Fruit fly (Drosophila melanogaster): ENCODE data around the gene bab2.

The bab2 gene

dm6 chr3L:1193123-1193844, 16.2 kb upstream of the bab2 start, which contains the start of gene Trhn:
Trhn (minus strand) TSS chr3L:1193173.
- no peak for TF ChIP-seq noc (tag; optimal IDR thresholded peaks at IDR 0.05)

DNA sequence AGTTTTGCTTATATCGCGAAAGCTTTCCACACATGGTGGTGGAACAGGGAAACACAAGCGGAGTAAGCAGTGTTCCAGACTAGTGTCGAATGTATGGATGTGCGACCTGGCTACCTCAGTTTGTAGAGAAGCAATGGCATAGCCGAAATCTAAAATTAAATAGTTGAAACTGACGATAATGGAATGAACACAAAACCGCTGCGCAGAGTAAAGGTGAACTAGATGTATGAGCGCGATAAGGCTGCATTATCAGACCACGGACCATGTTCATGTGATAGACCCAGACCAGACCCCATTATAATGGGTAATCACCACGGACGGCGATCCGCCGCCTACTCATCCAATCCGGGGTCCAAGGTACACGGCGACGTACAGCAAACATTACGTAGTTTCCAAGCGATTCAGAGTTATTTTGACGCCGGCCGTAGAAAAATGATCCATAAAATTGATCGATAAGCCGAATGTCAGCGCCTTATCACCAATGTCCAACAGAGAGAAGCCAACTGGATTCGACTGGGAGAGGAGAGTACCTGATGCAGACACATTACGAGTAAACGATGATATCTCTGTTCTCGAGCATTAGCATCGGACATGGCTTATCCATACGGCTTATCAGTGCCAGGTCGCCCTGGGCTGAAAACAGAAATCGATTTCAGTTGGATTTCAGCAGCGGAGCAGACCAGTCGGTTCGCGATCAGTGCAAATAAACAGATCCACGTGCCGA, 12.0 kb upstream of the bab2 start, which contains the start of gene CG13912:
Gene CG13912, plus strand, starts transcription at position 653 of the 724 bp plus-strand sequence.
- peak; percentile 78 for TF ChIP-seq noc (tag; optimal IDR thresholded peaks at IDR 0.05)

dm6 chr3L:1183467-1183866, 6.4 kb upstream of the bab2 start:
- no peak for TF ChIP-seq noc (tag; optimal IDR thresholded peaks at IDR 0.05)

DNA sequence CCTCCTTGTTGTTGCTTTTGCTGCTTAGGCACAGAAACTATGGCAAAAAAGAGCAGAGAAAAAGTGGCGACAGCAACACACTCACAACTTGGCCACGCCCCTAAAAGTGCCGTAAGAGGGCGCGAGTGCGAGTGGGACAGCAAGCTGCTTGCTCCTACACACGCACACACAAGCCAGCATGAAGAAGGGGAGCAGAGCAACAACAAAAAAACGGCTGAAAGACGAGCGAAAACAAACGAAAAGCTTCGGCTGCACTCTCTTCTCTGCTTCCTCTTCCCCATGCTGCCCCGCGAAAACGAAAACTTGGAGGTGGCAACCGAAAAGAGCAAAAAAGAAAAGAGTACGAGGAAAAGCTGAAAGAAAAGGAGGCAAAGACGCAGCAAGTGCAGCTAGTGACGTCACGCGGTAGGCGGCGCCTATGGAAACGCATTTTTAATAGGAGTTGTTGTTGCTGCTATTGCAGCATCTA, 1.1 kb upstream of the bab2 start:
- TF ChIP-seq noc (tag; optimal IDR thresholded peaks at IDR 0.05), result no peak

DNA sequence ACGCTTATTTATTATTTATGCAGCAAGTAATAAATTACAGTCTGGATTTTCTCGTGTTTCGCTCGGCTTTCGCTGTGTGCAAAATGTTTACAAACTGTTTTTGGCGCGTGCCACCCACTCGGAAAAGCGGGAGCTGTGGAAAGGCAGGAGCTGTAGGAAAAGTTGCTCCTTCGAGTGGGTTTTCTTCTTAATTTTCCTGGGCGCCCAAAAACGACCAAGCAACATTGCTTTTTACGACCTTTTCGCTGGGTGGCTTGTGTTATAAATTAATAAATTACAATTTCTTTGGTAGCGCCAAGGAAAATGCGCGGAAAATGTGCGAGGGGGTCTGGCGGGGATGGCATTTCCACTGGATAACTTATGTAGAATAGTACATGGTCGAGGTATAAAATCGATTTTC, 561 bp downstream of the bab2 start:
- TF ChIP-seq noc (tag; optimal IDR thresholded peaks at IDR 0.05), result no peak

DNA sequence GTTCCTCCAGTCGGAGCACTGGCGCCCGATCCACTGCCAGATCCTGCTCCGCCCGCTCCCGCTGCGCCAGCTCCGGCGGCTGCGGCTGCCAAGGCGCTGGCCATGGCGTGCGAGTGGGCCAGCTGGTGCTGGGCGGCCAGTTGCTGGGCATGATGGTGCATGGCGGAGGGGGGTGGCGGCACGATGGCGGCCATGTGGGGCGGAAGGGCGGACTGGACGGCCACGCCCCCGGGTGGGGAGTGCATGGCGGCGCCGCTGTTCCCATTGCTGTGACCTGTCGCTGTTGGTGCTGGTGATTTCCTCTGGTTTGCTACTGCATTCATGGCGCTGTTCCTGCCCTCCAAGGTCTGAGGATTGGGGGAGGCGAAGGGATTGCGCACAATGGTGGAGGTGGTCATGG, 4.2 kb downstream of the bab2 start:
- no peak for TF ChIP-seq noc (tag; optimal IDR thresholded peaks at IDR 0.05)

dm6 chr3L:1170611-1171010, 6.5 kb downstream of the bab2 start:
- no peak for TF ChIP-seq noc (tag; optimal IDR thresholded peaks at IDR 0.05)

DNA sequence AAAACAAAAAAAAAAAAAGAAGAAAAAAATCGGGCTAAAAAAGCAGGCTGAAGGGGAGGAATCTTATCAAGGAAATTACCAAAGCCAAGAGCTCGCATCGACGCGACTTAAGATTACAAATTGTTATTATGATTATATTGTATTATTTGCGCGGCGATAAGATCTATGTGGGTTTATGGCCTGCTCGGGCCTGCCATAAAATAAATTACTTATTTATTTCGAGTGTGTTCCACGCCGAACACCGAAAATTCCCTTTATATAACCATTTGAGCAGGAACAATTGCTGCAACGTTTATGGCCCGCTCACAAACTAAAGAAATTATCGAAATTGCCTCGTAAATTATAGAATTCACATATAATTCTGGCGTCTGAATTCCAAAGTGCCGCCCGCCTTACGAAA, 7.5 kb downstream of the bab2 start:
- TF ChIP-seq noc (tag; optimal IDR thresholded peaks at IDR 0.05), result peak; percentile 35

DNA sequence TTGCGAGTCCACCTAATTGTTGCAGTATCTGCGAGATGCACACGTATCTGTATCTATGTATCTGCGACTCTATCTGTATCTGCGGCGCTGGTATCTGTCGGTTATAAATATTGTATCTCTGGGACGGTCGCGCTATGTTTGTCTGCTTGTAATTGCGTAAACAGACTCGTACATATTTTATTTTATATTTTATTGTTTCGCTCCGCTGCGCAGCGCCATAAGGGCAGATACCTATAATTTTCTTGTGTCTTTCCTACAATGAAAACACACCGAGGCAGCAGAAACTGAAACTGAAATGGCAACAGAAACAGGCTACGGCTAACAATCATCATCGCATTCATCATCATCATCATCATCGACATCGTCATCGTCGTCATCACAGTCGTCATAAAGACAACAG, 8.6 kb downstream of the bab2 start:
- no peak for TF ChIP-seq noc (tag; optimal IDR thresholded peaks at IDR 0.05)

DNA sequence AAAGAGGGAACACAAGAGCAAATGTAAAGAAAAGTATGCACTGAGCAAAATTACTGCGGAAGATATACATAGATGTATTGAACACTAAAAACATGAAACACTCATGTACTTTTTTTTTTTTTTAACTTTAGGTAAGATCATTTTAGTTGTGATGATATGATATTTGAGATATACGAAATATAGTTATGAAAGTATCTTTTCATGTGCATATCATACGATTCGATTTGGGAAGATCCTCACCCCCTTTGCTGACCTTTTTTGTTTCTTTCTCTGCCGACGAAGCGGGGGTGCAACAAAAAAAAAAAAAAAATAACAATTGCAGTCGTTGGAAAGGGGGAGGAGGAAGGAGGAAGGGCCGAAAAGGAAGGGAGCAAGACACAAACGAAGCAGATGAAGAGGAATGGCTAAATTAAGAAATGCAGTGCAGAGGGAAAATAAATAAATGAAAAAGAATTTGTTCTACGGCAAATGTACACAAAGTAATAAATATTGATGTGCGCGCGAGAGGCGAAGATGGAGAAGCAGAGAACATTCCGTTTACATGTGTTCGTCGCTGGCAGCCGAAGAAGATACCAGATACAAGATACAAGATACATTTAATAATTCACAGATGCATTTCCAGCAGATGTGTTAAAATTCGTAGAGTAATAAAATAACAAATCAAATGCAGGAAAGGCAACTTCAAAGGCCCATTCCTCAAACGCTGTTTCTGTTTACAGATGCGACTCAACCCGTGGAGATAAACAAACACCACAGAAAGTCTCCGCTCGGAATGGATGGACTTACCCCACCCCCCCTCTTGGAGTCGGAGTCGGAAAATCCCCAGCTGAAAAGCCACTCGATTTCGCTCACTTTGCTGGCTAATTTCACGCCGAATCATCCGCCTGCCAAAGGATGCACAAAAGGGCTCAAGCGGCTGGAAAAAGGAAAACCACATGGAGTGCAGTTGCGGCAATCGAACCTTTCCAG, 9.8 kb downstream of the bab2 start:
- no peak for TF ChIP-seq noc (tag; optimal IDR thresholded peaks at IDR 0.05)

dm6 chr3L:1166266-1166665, 10.8 kb downstream of the bab2 start:
- no peak for TF ChIP-seq noc (tag; optimal IDR thresholded peaks at IDR 0.05)

dm6 chr3L:1165808-1166207, 11.3 kb downstream of the bab2 start:
- no peak for TF ChIP-seq noc (tag; optimal IDR thresholded peaks at IDR 0.05)

DNA sequence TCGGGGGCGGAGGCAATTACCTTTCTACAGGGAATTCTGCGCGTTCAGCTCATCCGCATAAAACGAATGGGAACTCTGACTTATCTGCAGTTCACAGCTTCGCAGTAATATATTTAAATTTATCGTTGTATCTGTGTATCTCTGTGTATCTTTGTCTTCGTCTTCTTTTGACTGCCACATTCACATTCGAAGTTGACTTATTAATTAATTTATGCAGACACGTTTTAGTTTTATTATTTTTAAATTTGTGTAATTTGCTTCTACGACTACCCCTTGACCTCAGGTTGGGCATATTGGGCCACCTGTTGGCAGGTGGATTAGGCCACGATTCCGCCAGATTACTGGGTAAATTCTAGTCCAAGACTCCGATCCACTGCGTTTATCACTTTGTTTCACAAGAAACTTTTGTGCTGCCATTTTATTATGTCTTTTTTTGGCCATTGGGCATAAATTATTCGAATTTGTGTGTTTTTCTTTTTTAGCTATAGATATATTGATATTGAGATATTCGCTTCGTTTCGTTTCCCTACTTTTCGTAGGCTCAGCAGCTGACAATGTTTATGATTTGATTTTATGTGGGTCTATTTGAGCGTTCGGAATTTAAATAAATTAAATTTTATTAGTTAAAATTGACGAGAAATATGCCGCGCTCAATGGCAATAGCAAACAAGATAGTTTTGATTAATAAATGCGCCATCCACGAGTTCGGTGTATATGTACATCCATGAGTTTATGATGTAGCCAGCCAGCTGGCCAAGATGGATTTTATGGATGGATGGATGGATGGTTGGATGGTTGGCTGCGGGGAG, 24.3 kb downstream of the bab2 start:
- TF ChIP-seq noc (tag; optimal IDR thresholded peaks at IDR 0.05), result peak; percentile 22

DNA sequence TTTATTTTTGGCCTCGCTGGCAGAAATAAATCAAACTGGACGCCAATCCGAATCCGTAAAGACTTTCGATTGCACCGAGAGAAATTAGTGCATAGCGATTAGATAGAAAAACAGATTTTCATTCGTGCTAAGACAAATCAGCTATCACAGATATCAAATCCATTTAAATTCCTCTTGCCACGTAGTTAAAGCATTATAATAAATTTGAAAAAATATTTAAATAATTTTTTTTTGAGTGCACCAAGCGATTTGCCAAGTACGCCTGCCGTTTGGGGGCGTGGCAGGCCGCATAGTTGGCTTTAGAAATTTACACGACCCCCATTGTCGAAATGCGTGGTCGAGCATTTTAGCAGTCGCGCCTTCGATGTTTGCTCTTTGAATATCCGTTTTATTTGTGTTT, 25.4 kb downstream of the bab2 start:
- peak; percentile 51 for TF ChIP-seq noc (tag; optimal IDR thresholded peaks at IDR 0.05)

DNA sequence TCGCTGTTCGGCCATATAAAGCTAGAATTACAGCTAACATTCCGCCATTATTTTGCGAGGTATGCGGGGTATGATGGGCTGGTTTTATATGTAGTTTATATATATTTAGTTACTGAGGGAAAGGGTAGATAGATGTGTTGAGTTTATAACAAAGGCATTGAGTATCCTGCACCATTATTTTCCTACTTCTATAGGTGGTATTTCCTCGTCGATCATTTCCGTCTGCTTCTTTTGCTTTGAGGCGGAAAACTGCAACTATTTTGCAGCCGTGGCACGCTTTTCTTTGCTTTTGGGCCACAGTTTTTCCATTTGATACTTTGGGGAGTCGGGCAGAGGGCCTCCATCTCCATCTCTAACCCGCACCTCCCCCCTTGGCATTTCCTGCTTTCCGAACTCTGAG, 27.8 kb downstream of the bab2 start:
- TF ChIP-seq noc (tag; optimal IDR thresholded peaks at IDR 0.05), result no peak
